Fruit fly (Drosophila melanogaster) whole organism, embryonic: Measurements from ENCODE around the gene rush.

Experiments
- CG10462 ChIP-seq: fragments of 200-800 bp; sonication (Bioruptor generic); optimal IDR thresholded peaks from 2 replicates; lab custom pipeline; 2016; ENCODE audit warnings: missing biosample characterization, missing genetic modification characterization
- CG15696 ChIP-seq: fragments of 200-800 bp; sonication (Bioruptor generic); optimal IDR thresholded peaks from 2 replicates; lab custom pipeline; 2019; ENCODE audit warnings: missing biosample characterization, mild to moderate bottlenecking, missing genetic modification characterization, moderate library complexity
- CG2875 ChIP-seq: fragments of 200-800 bp; sonication (Bioruptor generic); optimal IDR thresholded peaks from 2 replicates; lab custom pipeline; 2017; ENCODE audit warnings: missing biosample characterization, mild to moderate bottlenecking, missing genetic modification characterization, missing genetic modification reagents
- CG3726 ChIP-seq: fragments of 200-800 bp; sonication (Bioruptor generic); IDR thresholded peaks from 3 replicates; pipeline ENCODE4, ENCODE4 v1.3.6; 2022; ENCODE audit warnings: missing biosample characterization, missing genetic modification characterization
- CG4328 ChIP-seq: fragments of 200-800 bp; sonication (Bioruptor generic); optimal IDR thresholded peaks from 3 replicates; lab custom pipeline; 2017; ENCODE audit warnings: missing biosample characterization, missing genetic modification reagents, missing genetic modification characterization
- Hr3 ChIP-seq: fragments of 200-800 bp; sonication (Bioruptor generic); optimal IDR thresholded peaks from 3 replicates; lab custom pipeline; 2016; ENCODE audit warnings: missing biosample characterization, missing genetic modification characterization
- Oaz ChIP-seq: fragments of 200-800 bp; sonication (Bioruptor generic); IDR thresholded peaks from 2 replicates; pipeline ENCODE4 v1.3.6; 2022; ENCODE audit warnings: missing biosample characterization, missing genetic modification characterization
- ash1 ChIP-seq: fragments of 200-800 bp; sonication (Bioruptor generic); optimal IDR thresholded peaks from 2 replicates; lab custom pipeline; 2018; ENCODE audit warnings: missing biosample characterization, mild to moderate bottlenecking, missing genetic modification characterization
- ato ChIP-seq: fragments of 200-800 bp; sonication (Bioruptor generic); IDR thresholded peaks from 2 replicates; pipeline ENCODE4 v1.3.6; 2022; ENCODE audit warnings: missing biosample characterization, missing genetic modification characterization; ENCODE audit not compliant: partially characterized antibody
- fd96Cb ChIP-seq: fragments of 200-800 bp; sonication (Bioruptor generic); optimal IDR thresholded peaks from 2 replicates; lab custom pipeline; 2018; ENCODE audit warnings: missing biosample characterization, mild to moderate bottlenecking, missing genetic modification characterization, moderate library complexity
- hb ChIP-seq: fragments of 200-800 bp; sonication (Bioruptor generic); IDR thresholded peaks from 3 replicates; pipeline ENCODE4 v1.3.6; 2022; ENCODE audit warnings: missing biosample characterization, missing genetic modification characterization; ENCODE audit not compliant: partially characterized antibody
- sr ChIP-seq: fragments of 200-800 bp; sonication (Bioruptor generic); IDR thresholded peaks from 3 replicates; pipeline ENCODE4 v1.3.6; 2022; ENCODE audit warnings: missing biosample characterization, missing genetic modification characterization

DNA sequence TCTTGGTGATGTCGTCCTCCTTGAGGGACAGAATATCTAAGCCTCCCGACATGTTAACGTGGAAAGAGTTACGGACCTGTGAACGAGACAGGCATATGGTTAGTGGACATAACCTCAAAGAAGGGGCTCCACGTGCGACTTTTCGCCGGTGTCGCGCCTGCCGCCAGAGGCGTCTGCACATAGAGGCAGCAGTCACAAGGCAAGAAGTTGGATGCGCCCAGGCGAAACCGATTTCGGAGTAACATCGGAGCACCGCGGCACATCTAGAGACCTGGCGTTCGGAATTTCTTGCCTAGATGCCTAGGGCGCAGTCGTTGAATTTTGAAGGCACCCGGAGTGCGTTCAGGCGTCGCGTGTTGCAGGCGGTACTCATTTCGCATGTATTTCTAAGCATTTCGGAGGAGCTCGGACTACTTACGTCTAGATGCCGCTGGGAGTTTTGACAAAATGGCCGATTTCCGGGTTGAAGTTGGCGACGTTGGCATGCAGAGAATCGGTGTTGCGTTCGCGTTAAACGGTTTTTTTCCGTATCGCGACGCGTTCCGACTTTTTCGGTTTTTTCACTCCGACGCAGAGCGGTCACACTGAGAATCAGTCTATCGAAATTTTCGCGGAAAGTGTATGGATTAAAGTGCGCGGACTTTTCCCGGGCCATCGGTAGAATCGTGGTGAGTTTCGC is 4.6 kb downstream of the rush start, which contains the start of the genes sta and inc:
- TF ChIP-seq CG2875 (GFP tag; lab: Kevin White, UChicago) (peak; percentile 66), Oaz (no peak), ash1 (GFP tag; lab: Kevin White, UChicago) (peak; percentile 81), CG15696 (tag; lab: Kevin White, UChicago) (no peak), Hr3 (no peak), CG4328 (peak; percentile 69), hb (no peak), sr (GFP tag; lab: Robert Waterston, UW) (0 out of 3 replicates have a peak, but pooled peaks have one; percentile 8), CG10462 (GFP tag; lab: Kevin White, UChicago) (no peak), ato (GFP tag; lab: Robert Waterston, UW) (0 out of 2 replicates have a peak, but pooled peaks have one; percentile 26), fd96Cb (tag; lab: Kevin White, UChicago) (no peak), CG3726 (no peak)
